Worm (Caenorhabditis elegans) whole organism, young adult: ENCODE data around the gene oac-2.

Experiments
- K12H6.12 ChIP-seq: fragments of 200-800 bp; sonication (Bioruptor generic); optimal IDR thresholded peaks from 2 replicates; lab custom pipeline; 2018; ENCODE audit warnings: mild to moderate bottlenecking, missing genetic modification characterization, missing compliant biosample characterization
- Y53G8AR.9 ChIP-seq: fragments of 200-800 bp; sonication (Bioruptor generic); conservative IDR thresholded peaks from 2 replicates; pipeline ENCODE4 v1.3.6; 2022; ENCODE audit warnings: missing genetic modification reagents, missing genetic modification characterization, missing compliant biosample characterization
- lsy-27 ChIP-seq: sonication (generic microtip); optimal IDR thresholded peaks from 2 replicates; lab custom pipeline; 2017; ENCODE audit warnings: missing genetic modification characterization, mild to moderate bottlenecking, missing compliant biosample characterization, antibody characterized with exemption, missing genotype, borderline replicate concordance; ENCODE audit not compliant: insufficient read depth
- pha-4 ChIP-seq: fragments of 150-350 bp; sonication (generic microtip); optimal IDR thresholded peaks from 2 replicates; lab custom pipeline; 2014; ENCODE audit warnings: missing biosample characterization, missing genetic modification reagents, missing genetic modification characterization
- ztf-3 ChIP-seq: fragments of 200-800 bp; sonication (Bioruptor generic); optimal IDR thresholded peaks from 2 replicates; lab custom pipeline; 2018; ENCODE audit warnings: mild to moderate bottlenecking, missing genetic modification characterization, missing compliant biosample characterization

- no peak for TF ChIP-seq Y53G8AR.9 (GFP tag; lab: Robert Waterston, UW)
- no peak for TF ChIP-seq ztf-3 (GFP tag; lab: Kevin White, UChicago)
- no peak for TF ChIP-seq lsy-27 (tag; lab: Kevin White, UChicago)
- no peak for TF ChIP-seq K12H6.12 (tag; lab: Kevin White, UChicago)
- no peak for TF ChIP-seq pha-4 (tag; lab: Kevin White, UChicago)
Measured at ce11 chrV:3455135-3455747, 19.7 kb downstream of the oac-2 start.
